Worm (Caenorhabditis elegans) whole organism, L2 larva: ENCODE data around the gene mig-22.

Experiments
- C34F6.9 ChIP-seq: fragments of 150-350 bp; optimal IDR thresholded peaks from 2 replicates; lab custom pipeline; 2014; ENCODE audit warnings: missing biosample characterization, missing genetic modification characterization
- F13H6.1 ChIP-seq: sonication (generic microtip); optimal IDR thresholded peaks from 2 replicates; lab custom pipeline; 2016; ENCODE audit warnings: missing genetic modification characterization, missing compliant biosample characterization
- R02D3.7 ChIP-seq: fragments of 150-350 bp; optimal IDR thresholded peaks from 2 replicates; lab custom pipeline; 2014; ENCODE audit warnings: missing biosample characterization, missing genetic modification characterization
- Y55F3AM.14 ChIP-seq: fragments of 200-800 bp; sonication (Bioruptor generic); optimal IDR thresholded peaks from 2 replicates; lab custom pipeline; 2018; ENCODE audit warnings: mild to moderate bottlenecking, missing genetic modification characterization, missing compliant biosample characterization
- ZK546.5 ChIP-seq: sonication (generic microtip); optimal IDR thresholded peaks from 2 replicates; lab custom pipeline; 2017; ENCODE audit warnings: missing biosample characterization, missing genetic modification characterization
- alr-1 ChIP-seq: fragments of 150-350 bp; optimal IDR thresholded peaks from 2 replicates; lab custom pipeline; 2014; ENCODE audit warnings: missing biosample characterization, missing genetic modification characterization
- aly-2 ChIP-seq: fragments of 150-350 bp; optimal IDR thresholded peaks from 2 replicates; lab custom pipeline; 2014; ENCODE audit warnings: missing biosample characterization, missing genetic modification characterization
- blmp-1 ChIP-seq: sonication (generic microtip); optimal IDR thresholded peaks from 2 replicates; lab custom pipeline; 2017; ENCODE audit warnings: missing genetic modification characterization, mild to moderate bottlenecking, missing compliant biosample characterization, antibody characterized with exemption, moderate library complexity; ENCODE audit not compliant: insufficient read depth
- ceh-82 ChIP-seq: fragments of 150-350 bp; optimal IDR thresholded peaks from 2 replicates; lab custom pipeline; 2014; ENCODE audit warnings: missing biosample characterization, missing genetic modification characterization
- crh-2 ChIP-seq: sonication (generic microtip); optimal IDR thresholded peaks from 2 replicates; lab custom pipeline; 2017; ENCODE audit warnings: missing biosample characterization, missing genetic modification characterization
- dmd-4 ChIP-seq: sonication (generic microtip); optimal IDR thresholded peaks from 2 replicates; lab custom pipeline; 2017; ENCODE audit warnings: missing biosample characterization, missing genetic modification characterization
- elt-1 ChIP-seq: fragments of 150-350 bp; optimal IDR thresholded peaks from 2 replicates; lab custom pipeline; 2014; ENCODE audit warnings: missing biosample characterization, missing genetic modification characterization
- elt-3 ChIP-seq: sonication (generic microtip); optimal IDR thresholded peaks from 2 replicates; lab custom pipeline; 2017; ENCODE audit warnings: missing biosample characterization, missing genetic modification characterization
- fos-1 ChIP-seq: fragments of 150-350 bp; optimal IDR thresholded peaks from 2 replicates; lab custom pipeline; 2014; ENCODE audit warnings: missing biosample characterization, missing genetic modification characterization
- gmeb-1 ChIP-seq: fragments of 150-350 bp; optimal IDR thresholded peaks from 2 replicates; lab custom pipeline; 2014; ENCODE audit warnings: missing biosample characterization, missing genetic modification characterization
- lin-11 ChIP-seq: fragments of 150-350 bp; sonication (generic microtip); optimal IDR thresholded peaks from 2 replicates; lab custom pipeline; 2014; ENCODE audit warnings: missing biosample characterization, missing genetic modification characterization, inconsistent platforms, mixed read lengths
- lin-13 ChIP-seq: fragments of 150-350 bp; optimal IDR thresholded peaks from 2 replicates; lab custom pipeline; 2014; ENCODE audit warnings: missing biosample characterization, missing genetic modification reagents, missing genetic modification characterization
- lsy-2 ChIP-seq, 2 experiments: fragments of 150-350 bp in 1 of 2; sonication (generic microtip) in 1 of 2; optimal IDR thresholded peaks; 2 replicates each; lab custom pipeline; 2014 to 2017; ENCODE audit warnings: missing biosample characterization in 2 of 2, missing genetic modification characterization in 2 of 2
- mab-5 ChIP-seq: fragments of 150-350 bp; optimal IDR thresholded peaks from 2 replicates; lab custom pipeline; 2014; ENCODE audit warnings: missing biosample characterization, missing genetic modification characterization
- mbf-1 ChIP-seq: sonication (generic microtip); optimal IDR thresholded peaks from 2 replicates; lab custom pipeline; 2017; ENCODE audit warnings: missing biosample characterization, missing genetic modification characterization
- mdl-1 ChIP-seq, 2 experiments: fragments of 150-350 bp in 1 of 2; sonication (generic microtip) in 1 of 2; optimal IDR thresholded peaks; 2 replicates each; lab custom pipeline; 2017; ENCODE audit warnings: missing biosample characterization in 2 of 2, missing genetic modification characterization in 2 of 2
- nhr-10 ChIP-seq: sonication (generic microtip); optimal IDR thresholded peaks from 2 replicates; lab custom pipeline; 2017; ENCODE audit warnings: missing biosample characterization, missing genetic modification characterization
- nhr-12 ChIP-seq: fragments of 150-350 bp; optimal IDR thresholded peaks from 2 replicates; lab custom pipeline; 2014; ENCODE audit warnings: missing biosample characterization, missing genetic modification characterization
- nhr-129 ChIP-seq: fragments of 150-350 bp; optimal IDR thresholded peaks from 2 replicates; lab custom pipeline; 2014; ENCODE audit warnings: missing biosample characterization, missing genetic modification characterization
- nhr-23 ChIP-seq: fragments of 150-350 bp; optimal IDR thresholded peaks from 2 replicates; lab custom pipeline; 2014; ENCODE audit warnings: missing biosample characterization, missing genetic modification reagents, missing genetic modification characterization
- nhr-237 ChIP-seq: fragments of 150-350 bp; optimal IDR thresholded peaks from 2 replicates; lab custom pipeline; 2014; ENCODE audit warnings: missing biosample characterization, missing genetic modification characterization
- nhr-25 ChIP-seq: fragments of 150-350 bp; sonication (generic microtip); optimal IDR thresholded peaks from 3 replicates; lab custom pipeline; 2014; ENCODE audit warnings: missing biosample characterization, missing genetic modification characterization
- peb-1 ChIP-seq: fragments of 150-350 bp; optimal IDR thresholded peaks from 2 replicates; lab custom pipeline; 2014; ENCODE audit warnings: missing biosample characterization, missing genetic modification characterization
- sem-4 ChIP-seq: fragments of 150-350 bp; optimal IDR thresholded peaks from 2 replicates; lab custom pipeline; 2014; ENCODE audit warnings: missing biosample characterization, missing genetic modification reagents, missing genetic modification characterization
- sma-3 ChIP-seq: sonication (generic microtip); optimal IDR thresholded peaks from 2 replicates; lab custom pipeline; 2016; ENCODE audit warnings: missing genetic modification reagents, missing genetic modification characterization, missing compliant biosample characterization
- snpc-4 ChIP-seq: fragments of 150-350 bp; optimal IDR thresholded peaks from 2 replicates; lab custom pipeline; 2014; ENCODE audit warnings: missing biosample characterization, missing genetic modification characterization
- unc-39 ChIP-seq: fragments of 150-350 bp; optimal IDR thresholded peaks from 2 replicates; lab custom pipeline; 2014; ENCODE audit warnings: missing biosample characterization, missing genetic modification characterization
- unc-55 ChIP-seq: fragments of 150-350 bp; sonication (generic microtip); optimal IDR thresholded peaks from 3 replicates; lab custom pipeline; 2014; ENCODE audit warnings: missing biosample characterization, missing genetic modification reagents, missing genetic modification characterization
- unc-62 ChIP-seq: fragments of 150-350 bp; optimal IDR thresholded peaks from 2 replicates; lab custom pipeline; 2014; ENCODE audit warnings: missing biosample characterization, missing genetic modification reagents, missing genetic modification characterization
- zag-1 ChIP-seq: fragments of 150-350 bp; optimal IDR thresholded peaks from 2 replicates; lab custom pipeline; 2014; ENCODE audit warnings: missing biosample characterization, missing genetic modification characterization
- ztf-1 ChIP-seq: fragments of 200-800 bp; sonication (Bioruptor generic); conservative IDR thresholded peaks from 2 replicates; pipeline ENCODE4 v1.3.6; 2022; ENCODE audit warnings: missing genetic modification characterization, missing compliant biosample characterization
- ztf-11 ChIP-seq: sonication (generic microtip); optimal IDR thresholded peaks from 2 replicates; lab custom pipeline; 2017; ENCODE audit warnings: missing biosample characterization, missing genetic modification characterization

Gene mig-22

DNA sequence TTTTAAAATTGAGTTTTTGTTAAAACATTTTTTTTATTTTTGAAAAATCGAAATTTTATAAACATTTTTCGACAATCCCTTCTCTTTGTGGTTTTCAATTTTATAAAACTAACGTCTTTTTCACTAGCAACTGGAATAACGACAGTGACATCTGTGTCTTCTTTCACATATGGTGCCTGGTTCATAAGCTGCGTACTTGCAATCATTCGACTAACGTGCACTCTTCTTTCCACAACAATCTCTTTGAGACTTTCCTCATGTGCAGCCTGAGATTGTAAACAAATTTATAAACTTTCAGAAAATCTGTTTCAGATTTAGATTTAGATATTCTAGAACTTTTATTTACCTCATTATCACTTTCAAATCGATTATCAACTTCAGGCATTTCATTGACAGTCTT lies 2.1 kb downstream of the mig-22 start:
- TF ChIP-seq mdl-1 (tag; optimal IDR thresholded peaks at IDR 0.05; lab: Kevin White, UChicago): no peak
- no peak for TF ChIP-seq zag-1
- TF ChIP-seq sem-4 (tag; lab: Kevin White, UChicago): no peak
- no peak for TF ChIP-seq nhr-23
- no peak for TF ChIP-seq mbf-1 (tag; lab: Kevin White, UChicago)

DNA sequence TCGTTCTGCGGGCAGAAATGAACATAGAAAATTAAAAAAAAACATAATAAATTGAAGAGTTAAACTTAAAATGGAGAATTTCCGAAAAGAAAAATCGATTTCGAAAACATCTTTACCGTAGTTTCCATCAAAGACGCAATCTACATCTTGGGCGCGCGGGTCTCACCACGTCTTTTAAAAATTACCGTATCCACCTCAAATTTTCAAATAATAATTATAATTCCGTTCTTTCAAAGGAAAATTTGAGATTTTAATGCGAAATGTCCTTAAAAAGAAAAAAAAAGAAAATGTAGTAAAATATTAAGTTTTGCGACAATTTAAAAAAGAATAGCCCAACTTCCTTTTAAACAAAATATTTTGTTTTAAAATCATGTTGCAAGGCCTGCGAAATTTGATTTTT lies 4.0 kb downstream of the mig-22 start:
- TF ChIP-seq mdl-1 (tag; optimal IDR thresholded peaks at IDR 0.05; lab: Kevin White, UChicago): no peak
- no peak for TF ChIP-seq zag-1
- TF ChIP-seq F13H6.1: no peak
- TF ChIP-seq fos-1: no peak

DNA sequence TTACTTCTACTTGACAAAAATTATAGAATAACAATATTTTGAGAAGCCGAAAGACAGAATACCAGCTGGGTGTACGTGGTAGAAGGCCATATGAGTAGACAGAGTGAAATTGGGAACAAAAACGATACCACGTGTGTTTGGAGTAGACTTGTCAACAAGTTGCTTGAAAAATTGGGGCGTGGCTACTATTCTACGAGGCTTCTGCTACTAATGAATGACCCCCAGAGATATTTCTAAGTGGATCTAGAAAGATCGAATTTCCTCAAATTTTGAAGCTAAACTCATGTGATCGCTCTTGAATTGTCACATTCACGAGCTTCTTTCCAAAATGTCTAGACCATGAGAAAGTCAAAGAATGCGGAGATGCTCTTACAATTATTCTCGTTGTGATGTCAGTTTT lies 5.1 kb downstream of the mig-22 start:
- TF ChIP-seq unc-62 (GFP tag; lab: Kevin White, UChicago) (no peak), nhr-25 (tag; lab: Kevin White, UChicago) (no peak), gmeb-1 (tag; lab: Kevin White, UChicago) (no peak), dmd-4 (tag; lab: Kevin White, UChicago) (no peak), lsy-2 (tag; optimal IDR thresholded peaks at IDR 0.05; lab: Kevin White, UChicago) (no peak), alr-1 (tag; lab: Kevin White, UChicago) (no peak), ztf-1 (GFP tag; lab: Robert Waterston, UW) (no peak), crh-2 (tag; lab: Kevin White, UChicago) (no peak), snpc-4 (no peak), lin-13 (GFP tag; lab: Kevin White, UChicago) (no peak), nhr-10 (tag; lab: Kevin White, UChicago) (no peak), nhr-23 (no peak), nhr-237 (tag; lab: Kevin White, UChicago) (no peak), elt-3 (tag; lab: Kevin White, UChicago) (no peak), peb-1 (tag; lab: Kevin White, UChicago) (no peak), mab-5 (tag; lab: Kevin White, UChicago) (no peak), lin-11 (tag; lab: Kevin White, UChicago) (no peak), Y55F3AM.14 (GFP tag; lab: Kevin White, UChicago) (no peak), fos-1 (no peak)

DNA sequence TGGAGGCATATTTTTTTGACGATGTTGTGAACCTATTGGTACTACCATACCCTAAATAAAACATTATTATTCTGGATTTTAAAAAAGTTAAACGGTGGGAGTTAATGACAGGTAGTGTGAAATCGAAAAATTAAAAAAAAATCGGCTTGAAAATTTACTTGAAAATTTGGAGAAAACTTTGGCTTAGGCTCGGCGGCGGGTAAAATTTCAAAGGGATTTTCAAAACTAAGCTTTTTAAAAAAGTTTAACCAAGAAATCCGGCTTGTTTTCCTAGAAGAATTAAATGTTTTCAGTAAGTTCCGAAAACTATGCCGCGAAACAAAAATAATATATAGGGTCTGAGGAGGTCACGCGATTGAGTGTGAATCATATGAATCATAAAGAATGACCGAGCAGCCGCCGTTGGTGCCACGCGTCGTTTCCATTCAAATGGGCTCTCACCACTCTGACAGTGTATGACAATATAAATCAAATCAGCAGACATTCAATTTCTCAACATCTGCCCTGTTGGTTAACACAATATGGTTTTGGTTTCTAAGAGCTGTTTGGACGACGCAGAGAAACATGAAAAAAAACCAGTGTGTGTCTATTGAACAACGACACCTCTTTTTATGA lies 6.0 kb downstream of the mig-22 start, which contains the start of gene aak-1:
TSS of gene aak-1 (minus strand) at position 51 of the 615 bp plus-strand sequence.
- no peak for TF ChIP-seq alr-1 (tag; lab: Kevin White, UChicago)
- TF ChIP-seq nhr-129 (tag; lab: Kevin White, UChicago): peak; percentile 5

DNA sequence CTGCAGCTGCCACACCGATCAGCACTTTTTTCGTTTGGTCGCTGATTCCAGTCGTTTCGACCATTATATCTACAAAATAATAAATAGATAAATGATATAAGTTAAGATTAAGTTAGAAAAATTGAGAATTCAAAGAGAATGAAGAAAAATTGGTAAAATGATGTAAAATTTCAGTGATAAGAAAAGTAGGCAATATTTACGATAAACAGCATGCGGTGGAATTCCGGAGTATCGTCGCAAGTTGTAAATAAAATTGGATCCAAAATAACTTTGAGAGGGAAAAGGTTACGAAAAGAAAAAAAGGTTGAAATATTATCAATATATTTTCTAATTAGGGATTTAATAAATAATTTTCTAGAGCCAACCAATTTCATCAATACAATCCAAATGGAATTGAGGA lies 12.5 kb downstream of the mig-22 start, which contains the start of gene tomm-70:
TSS of gene tomm-70 (minus strand) at position 69 of the 400 bp plus-strand sequence.
- TF ChIP-seq blmp-1 (tag; lab: Kevin White, UChicago) (no peak), unc-55 (GFP tag; lab: Kevin White, UChicago) (peak; percentile 31), C34F6.9 (peak; percentile 36), nhr-129 (tag; lab: Kevin White, UChicago) (peak; percentile 30), zag-1 (no peak), R02D3.7 (tag; lab: Kevin White, UChicago) (peak; percentile 34), gmeb-1 (tag; lab: Kevin White, UChicago) (peak; percentile 9), ztf-11 (tag; lab: Kevin White, UChicago) (no peak), lsy-2 (tag; optimal IDR thresholded peaks at IDR 0.05; lab: Kevin White, UChicago) (peak in 1 of 2 experiments; percentile 25), nhr-10 (tag; lab: Kevin White, UChicago) (no peak), ztf-1 (GFP tag; lab: Robert Waterston, UW) (no peak), nhr-23 (no peak), mab-5 (tag; lab: Kevin White, UChicago) (no peak), nhr-25 (tag; lab: Kevin White, UChicago) (no peak)
- TF ChIP-seq, all 48 proteins: peak for 6

DNA sequence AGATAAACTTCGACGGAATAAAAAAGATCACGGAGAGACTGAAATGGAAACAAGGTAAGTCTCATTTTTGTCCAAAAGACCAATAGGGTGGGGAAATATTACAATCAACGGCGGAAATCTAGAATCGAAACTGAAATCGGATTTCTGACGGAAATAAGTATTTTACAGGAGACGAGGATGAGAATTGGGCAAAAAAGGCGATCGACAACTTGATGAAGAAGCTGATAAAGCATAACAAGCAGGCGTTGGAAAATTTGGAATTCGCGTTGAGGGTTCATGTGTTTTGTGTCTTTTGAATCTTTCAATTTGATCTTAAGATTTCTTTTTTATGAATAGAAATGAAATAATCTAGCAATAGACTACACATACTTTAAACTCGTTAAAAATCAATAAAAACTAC lies 16.5 kb downstream of the mig-22 start, which contains the start of gene ugtp-1:
TSS of gene ugtp-1 (minus strand) at position 101 of the 400 bp plus-strand sequence.
- TF ChIP-seq unc-55 (GFP tag; lab: Kevin White, UChicago) (no peak), ceh-82 (tag; lab: Kevin White, UChicago) (no peak), unc-62 (GFP tag; lab: Kevin White, UChicago) (no peak), elt-3 (tag; lab: Kevin White, UChicago) (no peak), C34F6.9 (no peak), aly-2 (no peak), snpc-4 (no peak), gmeb-1 (tag; lab: Kevin White, UChicago) (no peak), mbf-1 (tag; lab: Kevin White, UChicago) (no peak), unc-39 (tag; lab: Kevin White, UChicago) (no peak), lin-13 (GFP tag; lab: Kevin White, UChicago) (no peak), fos-1 (no peak), nhr-23 (no peak), nhr-12 (tag; lab: Kevin White, UChicago) (no peak), ZK546.5 (tag; lab: Kevin White, UChicago) (no peak), elt-1 (tag; lab: Kevin White, UChicago) (no peak), sma-3 (GFP tag; lab: Kevin White, UChicago) (no peak)
- TF ChIP-seq, all 48 proteins: peak for 0
